ENCODE assay signal across 4 fruit fly cellular contexts in genomic region chr2L:20120388-20121232, dm6.
A peak's percentile ranks its signal among the peaks of the same experiment; 100 is the strongest.
TF ChIP-seq lines count a peak whose summit lies in the region.

No protein-coding gene starts in this region.

TF ChIP-seq in whole organism, adult, 20 proteins besides CTCF, POLR2A, EP300 and RAD21 (continued from another document):
- TF ChIP-seq Crg-1 (GFP tag; optimal IDR thresholded peaks at IDR 0.05; lab: Kevin White, UChicago) = peak; percentile 74
- TF ChIP-seq CG7101 (tag; optimal IDR thresholded peaks at IDR 0.05; lab: Kevin White, UChicago) = peak; percentile 69

TF ChIP-seq in whole organism, embryonic, 481 proteins besides CTCF, POLR2A, EP300 and RAD21 (continued from another document and continues in another):
- peak; percentile 90 for TF ChIP-seq Abd-B (GFP tag; optimal IDR thresholded peaks at IDR 0.05; lab: Kevin White, UChicago)
- TF ChIP-seq CG1024 (GFP tag; IDR thresholded peaks at IDR 0.05; lab: Robert Waterston, UW) = peak; percentile 94
- TF ChIP-seq CG16813 (GFP tag; IDR thresholded peaks at IDR 0.05; lab: Robert Waterston, UW; ENCODE audit: partially characterized antibody) = peak; percentile 84
- TF ChIP-seq CG12391 (tag; optimal IDR thresholded peaks at IDR 0.05; lab: Kevin White, UChicago) = peak; percentile 80
- peak; percentile 72 for TF ChIP-seq peb (GFP tag; IDR thresholded peaks at IDR 0.05; lab: Robert Waterston, UW)
- TF ChIP-seq mam (GFP tag; optimal IDR thresholded peaks at IDR 0.05; lab: Kevin White, UChicago) = peak; percentile 95
- TF ChIP-seq CG17912 (GFP tag; optimal IDR thresholded peaks at IDR 0.05; lab: Kevin White, UChicago) = peak; percentile 92
- peak; percentile 87 for TF ChIP-seq CG7839 (tag; optimal IDR thresholded peaks at IDR 0.05; lab: Kevin White, UChicago)
- TF ChIP-seq CG10366 (GFP tag; IDR thresholded peaks at IDR 0.05; lab: Robert Waterston, UW) = peak; percentile 90
- peak; percentile 90 for TF ChIP-seq slou (GFP tag; optimal IDR thresholded peaks at IDR 0.05; lab: Kevin White, UChicago)
- TF ChIP-seq ken (GFP tag; IDR thresholded peaks at IDR 0.05; lab: Robert Waterston, UW) = peak; percentile 96
- peak; percentile 58 for TF ChIP-seq Dad (GFP tag; optimal IDR thresholded peaks at IDR 0.05; lab: Kevin White, UChicago)
- peak; percentile 69 for TF ChIP-seq CG12104 (GFP tag; optimal IDR thresholded peaks at IDR 0.05; lab: Kevin White, UChicago)
- TF ChIP-seq NC2β (GFP tag; optimal IDR thresholded peaks at IDR 0.05; lab: Kevin White, UChicago) = peak; percentile 94
- peak; percentile 30; the same call in 1 of the 2 replicates for TF ChIP-seq cas (GFP tag; IDR thresholded peaks at IDR 0.05; lab: Robert Waterston, UW)
- TF ChIP-seq chm (GFP tag; IDR thresholded peaks at IDR 0.05; lab: Robert Waterston, UW) = peak; percentile 92
- peak; percentile 76 for TF ChIP-seq CG14710 (tag; optimal IDR thresholded peaks at IDR 0.05; lab: Kevin White, UChicago)
- TF ChIP-seq sqz (GFP tag; optimal IDR thresholded peaks at IDR 0.05; lab: Kevin White, UChicago) = peak; percentile 68
- TF ChIP-seq B-H1 (GFP tag; IDR thresholded peaks at IDR 0.05; lab: Robert Waterston, UW) = no peak; the same call in 2 of the 3 replicates
- TF ChIP-seq Oli (tag; optimal IDR thresholded peaks at IDR 0.05; lab: Kevin White, UChicago) = peak; percentile 57
- TF ChIP-seq pros (GFP tag; optimal IDR thresholded peaks at IDR 0.05; lab: Kevin White, UChicago) = no peak
- TF ChIP-seq Hand (GFP tag; optimal IDR thresholded peaks at IDR 0.05; lab: Kevin White, UChicago) = no peak
- peak; percentile 90 for TF ChIP-seq da (GFP tag; optimal IDR thresholded peaks at IDR 0.05; lab: Kevin White, UChicago)
- TF ChIP-seq Side (GFP tag; optimal IDR thresholded peaks at IDR 0.05; lab: Kevin White, UChicago) = peak; percentile 86
- peak; percentile 64 for TF ChIP-seq CG15601 (tag; optimal IDR thresholded peaks at IDR 0.05; lab: Kevin White, UChicago)
- peak; percentile 95 for TF ChIP-seq CG14667 (GFP tag; IDR thresholded peaks at IDR 0.05; lab: Robert Waterston, UW)
- TF ChIP-seq Aef1 (GFP tag; IDR thresholded peaks at IDR 0.05; lab: Robert Waterston, UW) = peak; percentile 94
- TF ChIP-seq Doc3 (GFP tag; IDR thresholded peaks at IDR 0.05; lab: Robert Waterston, UW; ENCODE audit: partially characterized antibody) = peak; percentile 78
- peak; percentile 70 for TF ChIP-seq CG7556 (GFP tag; optimal IDR thresholded peaks at IDR 0.05; lab: Kevin White, UChicago)
- TF ChIP-seq Dbx (GFP tag; IDR thresholded peaks at IDR 0.05; lab: Robert Waterston, UW) = peak; percentile 96
- peak; percentile 85 for TF ChIP-seq CG17361 (GFP tag; IDR thresholded peaks at IDR 0.05; lab: Robert Waterston, UW)
- TF ChIP-seq CG16815 (GFP tag; optimal IDR thresholded peaks at IDR 0.05; lab: Kevin White, UChicago) = peak; percentile 92
- peak; percentile 69 for TF ChIP-seq Bteb2 (GFP tag; optimal IDR thresholded peaks at IDR 0.05; lab: Kevin White, UChicago)
- peak; percentile 82 to 92 for TF ChIP-seq Pdp1 (GFP tag; optimal IDR thresholded peaks at IDR 0.05; lab: Kevin White, UChicago)
- TF ChIP-seq CG1603 (tag; optimal IDR thresholded peaks at IDR 0.05; lab: Kevin White, UChicago) = peak; percentile 90
- peak; percentile 60 for TF ChIP-seq CG12659 (GFP tag; optimal IDR thresholded peaks at IDR 0.05; lab: Kevin White, UChicago)
- peak; percentile 90 for TF ChIP-seq NK7.1 (GFP tag; optimal IDR thresholded peaks at IDR 0.05; lab: Kevin White, UChicago)
- TF ChIP-seq fd64A (GFP tag; optimal IDR thresholded peaks at IDR 0.05; lab: Kevin White, UChicago) = no peak
- TF ChIP-seq CG8089 (GFP tag; optimal IDR thresholded peaks at IDR 0.05; lab: Kevin White, UChicago) = peak; percentile 95
- TF ChIP-seq az2 (GFP tag; optimal IDR thresholded peaks at IDR 0.05; lab: Kevin White, UChicago) = peak; percentile 95
- TF ChIP-seq CG3163 (GFP tag; optimal IDR thresholded peaks at IDR 0.05; lab: Kevin White, UChicago) = peak; percentile 82
- TF ChIP-seq HLH3B (GFP tag; IDR thresholded peaks at IDR 0.05; lab: Robert Waterston, UW) = peak; percentile 92
- peak; percentile 83 for TF ChIP-seq dm (GFP tag; optimal IDR thresholded peaks at IDR 0.05; lab: Kevin White, UChicago)

TF ChIP-seq in whole organism, prepupa, 60 proteins besides CTCF, POLR2A, EP300 and RAD21 (continued from another document):
- TF ChIP-seq net (GFP tag; optimal IDR thresholded peaks at IDR 0.05; lab: Kevin White, UChicago) (peak; percentile 62), svp (GFP tag; lab: Kevin White, UChicago) (peak; percentile 79), fkh (GFP tag; optimal IDR thresholded peaks at IDR 0.05; lab: Kevin White, UChicago) (no peak), CG11762 (GFP tag; optimal IDR thresholded peaks at IDR 0.05; lab: Kevin White, UChicago; ENCODE audit: insufficient read depth) (peak; percentile 12), CG32006 (GFP tag; optimal IDR thresholded peaks at IDR 0.05; lab: Kevin White, UChicago) (peak; percentile 70), CG6276 (GFP tag; optimal IDR thresholded peaks at IDR 0.05; lab: Kevin White, UChicago) (peak; percentile 72), CG4318 (GFP tag; optimal IDR thresholded peaks at IDR 0.05; lab: Kevin White, UChicago) (peak; percentile 53), CG9139 (GFP tag; optimal IDR thresholded peaks at IDR 0.05; lab: Kevin White, UChicago) (peak; percentile 50), eg (GFP tag; IDR thresholded peaks at IDR 0.05; lab: Robert Waterston, UW) (peak; percentile 61; the same call in 2 of the 3 replicates), Eip78C (GFP tag; lab: Kevin White, UChicago) (peak; percentile 89), dsx (GFP tag; optimal IDR thresholded peaks at IDR 0.05; lab: Kevin White, UChicago; ENCODE audit: poor library complexity, severe bottlenecking) (peak; percentile 52), cyc (GFP tag; optimal IDR thresholded peaks at IDR 0.05; lab: Kevin White, UChicago) (peak; percentile 86), CG6163 (GFP tag; IDR thresholded peaks at IDR 0.05; lab: Robert Waterston, UW) (peak; percentile 49), achi (GFP tag; optimal IDR thresholded peaks at IDR 0.05; lab: Kevin White, UChicago) (peak; percentile 35), Sox102F (GFP tag; optimal IDR thresholded peaks at IDR 0.05; lab: Kevin White, UChicago) (peak; percentile 64), vri (GFP tag; optimal IDR thresholded peaks at IDR 0.05; lab: Kevin White, UChicago) (peak; percentile 27), CG8632 (GFP tag; optimal IDR thresholded peaks at IDR 0.05; lab: Kevin White, UChicago) (peak; percentile 27), esn (GFP tag; optimal IDR thresholded peaks at IDR 0.05; lab: Kevin White, UChicago) (peak; percentile 67), CG34406 (GFP tag; optimal IDR thresholded peaks at IDR 0.05; lab: Kevin White, UChicago) (peak; percentile 53), fd59A (GFP tag; optimal IDR thresholded peaks at IDR 0.05; lab: Kevin White, UChicago) (peak; percentile 42), fd85E (GFP tag; optimal IDR thresholded peaks at IDR 0.05; lab: Kevin White, UChicago) (no peak), Lpt (GFP tag; optimal IDR thresholded peaks at IDR 0.05; lab: Kevin White, UChicago) (no peak), CG8119 (GFP tag; IDR thresholded peaks at IDR 0.05; lab: Robert Waterston, UW) (peak; percentile 80; the same call in 2 of the 3 replicates), Eip93F (GFP tag; optimal IDR thresholded peaks at IDR 0.05; lab: Kevin White, UChicago) (no peak), CG15336 (GFP tag; IDR thresholded peaks at IDR 0.05; lab: Robert Waterston, UW) (no peak), Eip75B (GFP tag; optimal IDR thresholded peaks at IDR 0.05; lab: Kevin White, UChicago) (peak; percentile 30), Hr4 (GFP tag; optimal IDR thresholded peaks at IDR 0.05; lab: Kevin White, UChicago) (peak; percentile 45), CG16779 (tag; optimal IDR thresholded peaks at IDR 0.05; lab: Kevin White, UChicago) (peak; percentile 20), Smox (GFP tag; optimal IDR thresholded peaks at IDR 0.05; lab: Kevin White, UChicago) (peak; percentile 30), Ets21C (GFP tag; optimal IDR thresholded peaks at IDR 0.05; lab: Kevin White, UChicago) (no peak), ss (GFP tag; optimal IDR thresholded peaks at IDR 0.05; lab: Kevin White, UChicago) (peak; percentile 51 to 56), CG8319 (GFP tag; optimal IDR thresholded peaks at IDR 0.05; lab: Kevin White, UChicago) (no peak), CG6808 (GFP tag; optimal IDR thresholded peaks at IDR 0.05; lab: Kevin White, UChicago) (peak; percentile 60), spab (GFP tag; optimal IDR thresholded peaks at IDR 0.05; lab: Kevin White, UChicago) (peak; percentile 50), CG3919 (GFP tag; optimal IDR thresholded peaks at IDR 0.05; lab: Kevin White, UChicago) (peak; percentile 66), CG31627 (GFP tag; optimal IDR thresholded peaks at IDR 0.05; lab: Kevin White, UChicago) (peak; percentile 85), CG6854 (GFP tag; optimal IDR thresholded peaks at IDR 0.05; lab: Kevin White, UChicago) (no peak), CG11294 (GFP tag; IDR thresholded peaks at IDR 0.05; lab: Robert Waterston, UW) (no peak), Met (GFP tag; optimal IDR thresholded peaks at IDR 0.05; lab: Kevin White, UChicago) (peak; percentile 39), CG1621 (tag; optimal IDR thresholded peaks at IDR 0.05; lab: Kevin White, UChicago) (peak; percentile 7), pdm3 (GFP tag; optimal IDR thresholded peaks at IDR 0.05; lab: Kevin White, UChicago) (peak; percentile 66)

TF ChIP-seq in whole organism, wandering third instar larva, 38 proteins besides CTCF, POLR2A, EP300 and RAD21 (continued from another document):
- TF ChIP-seq rgr (GFP tag; optimal IDR thresholded peaks at IDR 0.05; lab: Kevin White, UChicago) = peak; percentile 57
- TF ChIP-seq dmrt93B (GFP tag; optimal IDR thresholded peaks at IDR 0.05; lab: Kevin White, UChicago) = peak; percentile 31
- TF ChIP-seq Hnf4 (GFP tag; optimal IDR thresholded peaks at IDR 0.05; lab: Kevin White, UChicago) = peak; percentile 68
- no peak for TF ChIP-seq lola (GFP tag; optimal IDR thresholded peaks at IDR 0.05; lab: Kevin White, UChicago)
- no peak for TF ChIP-seq Hr78 (GFP tag; optimal IDR thresholded peaks at IDR 0.05; lab: Kevin White, UChicago)
TF ChIP-seq in whole organism, wandering third instar larva: peak in this region for 21.
